Fruit fly (Drosophila melanogaster) whole organism, prepupa: Measurements from ENCODE around the gene polybromo.

Experiments used
- CG10669 ChIP-seq: fragments of 200-800 bp; sonication (Bioruptor generic); optimal IDR thresholded peaks from 3 replicates; lab custom pipeline; 2018; ENCODE audit warnings: missing biosample characterization, mild to moderate bottlenecking, missing genetic modification characterization, moderate library complexity
- CG11294 ChIP-seq: fragments of 200-800 bp; sonication (Bioruptor generic); IDR thresholded peaks from 2 replicates; pipeline ENCODE4 v1.3.6; 2022; ENCODE audit warnings: missing biosample characterization, missing genetic modification characterization
- CG11902 ChIP-seq: fragments of 200-800 bp; sonication (Bioruptor generic); optimal IDR thresholded peaks from 3 replicates; lab custom pipeline; 2016; ENCODE audit warnings: missing biosample characterization, missing genetic modification characterization
- CG15336 ChIP-seq: fragments of 200-800 bp; sonication (Bioruptor generic); IDR thresholded peaks from 2 replicates; pipeline ENCODE4 v1.3.6; 2022; ENCODE audit warnings: missing biosample characterization, missing genetic modification characterization
- CG16779 ChIP-seq: fragments of 200-800 bp; sonication (Bioruptor generic); optimal IDR thresholded peaks from 3 replicates; lab custom pipeline; 2017; ENCODE audit warnings: missing biosample characterization, mild to moderate bottlenecking, missing genetic modification characterization
- CG31627 ChIP-seq: fragments of 200-800 bp; sonication (Bioruptor generic); optimal IDR thresholded peaks from 3 replicates; lab custom pipeline; 2016; ENCODE audit warnings: missing biosample characterization, missing genetic modification characterization
- CG32006 ChIP-seq: fragments of 200-800 bp; sonication (Bioruptor generic); optimal IDR thresholded peaks from 3 replicates; lab custom pipeline; 2017; ENCODE audit warnings: missing biosample characterization, mild to moderate bottlenecking, missing genetic modification characterization
- CG34406 ChIP-seq: fragments of 200-800 bp; sonication (Bioruptor generic); optimal IDR thresholded peaks from 3 replicates; lab custom pipeline; 2016; ENCODE audit warnings: missing biosample characterization, missing genetic modification characterization
- CG3919 ChIP-seq: fragments of 200-800 bp; sonication (Bioruptor generic); optimal IDR thresholded peaks from 3 replicates; lab custom pipeline; 2016; ENCODE audit warnings: missing biosample characterization, missing genetic modification characterization
- CG4318 ChIP-seq: fragments of 200-800 bp; sonication (Bioruptor generic); optimal IDR thresholded peaks from 3 replicates; lab custom pipeline; 2017; ENCODE audit warnings: missing biosample characterization, mild to moderate bottlenecking, missing genetic modification characterization
- CG6276 ChIP-seq: fragments of 200-800 bp; sonication (Bioruptor generic); optimal IDR thresholded peaks from 2 replicates; lab custom pipeline; 2017; ENCODE audit warnings: missing biosample characterization, mild to moderate bottlenecking, missing genetic modification characterization
- CG6792 ChIP-seq: fragments of 200-800 bp; sonication (Bioruptor generic); optimal IDR thresholded peaks from 3 replicates; lab custom pipeline; 2016; ENCODE audit warnings: missing biosample characterization, missing genetic modification characterization
- CG6854 ChIP-seq: fragments of 200-800 bp; sonication (Bioruptor generic); optimal IDR thresholded peaks from 2 replicates; lab custom pipeline; 2017; ENCODE audit warnings: missing biosample characterization, mild to moderate bottlenecking, missing genetic modification characterization
- CG7368 ChIP-seq: fragments of 200-800 bp; sonication (Bioruptor generic); optimal IDR thresholded peaks from 3 replicates; lab custom pipeline; 2016; ENCODE audit warnings: missing biosample characterization, missing genetic modification characterization
- CG8119 ChIP-seq: fragments of 200-800 bp; sonication (Bioruptor generic); IDR thresholded peaks from 3 replicates; pipeline ENCODE4 v1.3.6; 2022; ENCODE audit warnings: missing biosample characterization, missing genetic modification characterization
- CG9139 ChIP-seq: fragments of 200-800 bp; sonication (Bioruptor generic); optimal IDR thresholded peaks from 3 replicates; lab custom pipeline; 2017; ENCODE audit warnings: missing biosample characterization, mild to moderate bottlenecking, missing genetic modification characterization
- Eip75B ChIP-seq: fragments of 200-800 bp; sonication (Bioruptor generic); optimal IDR thresholded peaks from 3 replicates; lab custom pipeline; 2016; ENCODE audit warnings: missing biosample characterization, missing genetic modification characterization
- Eip78C ChIP-seq: fragments of 200-800 bp; sonication (Bioruptor generic); peaks from one replicate; lab custom pipeline; 2016; ENCODE audit warnings: missing biosample characterization, missing genetic modification characterization
- Eip93F ChIP-seq: fragments of 200-800 bp; sonication (Bioruptor generic); optimal IDR thresholded peaks from 2 replicates; lab custom pipeline; 2016; ENCODE audit warnings: missing biosample characterization, mild to moderate bottlenecking, missing genetic modification characterization
- Ets21C ChIP-seq: fragments of 200-800 bp; sonication (Bioruptor generic); optimal IDR thresholded peaks from 3 replicates; lab custom pipeline; 2016; ENCODE audit warnings: missing biosample characterization, missing genetic modification characterization
- Ets96B ChIP-seq: fragments of 200-800 bp; optimal IDR thresholded peaks from 2 replicates; lab custom pipeline; 2019; ENCODE audit warnings: missing biosample characterization, mild to moderate bottlenecking, missing genetic modification characterization, moderate library complexity
- Gug ChIP-seq: fragments of 200-800 bp; sonication (Bioruptor generic); IDR thresholded peaks from 2 replicates; pipeline ENCODE4 v1.3.6; 2022; ENCODE audit warnings: missing biosample characterization, missing genetic modification characterization
- Hr38 ChIP-seq: sonication (Bioruptor generic); optimal IDR thresholded peaks from 2 replicates; lab custom pipeline; 2016; ENCODE audit warnings: missing biosample characterization, missing genetic modification characterization
- Hr39 ChIP-seq: fragments of 200-800 bp; sonication (Bioruptor generic); optimal IDR thresholded peaks from 2 replicates; lab custom pipeline; 2016; ENCODE audit warnings: missing biosample characterization, missing genetic modification characterization
- Lpt ChIP-seq: fragments of 200-800 bp; sonication (Bioruptor generic); optimal IDR thresholded peaks from 3 replicates; lab custom pipeline; 2016; ENCODE audit warnings: missing biosample characterization, missing genetic modification characterization
- Met ChIP-seq: fragments of 200-800 bp; sonication (Bioruptor generic); optimal IDR thresholded peaks from 3 replicates; lab custom pipeline; 2016; ENCODE audit warnings: missing biosample characterization, missing genetic modification characterization
- OdsH ChIP-seq: fragments of 200-800 bp; sonication (Bioruptor generic); optimal IDR thresholded peaks from 3 replicates; lab custom pipeline; 2016; ENCODE audit warnings: missing biosample characterization, missing genetic modification characterization
- Smox ChIP-seq: fragments of 200-800 bp; sonication (Bioruptor generic); optimal IDR thresholded peaks from 3 replicates; lab custom pipeline; 2016; ENCODE audit warnings: missing biosample characterization, missing genetic modification characterization
- Sox102F ChIP-seq: fragments of 200-800 bp; sonication (Bioruptor generic); optimal IDR thresholded peaks from 2 replicates; lab custom pipeline; 2016; ENCODE audit warnings: missing biosample characterization, mild to moderate bottlenecking, missing genetic modification characterization
- Sox15 ChIP-seq: fragments of 200-800 bp; sonication (Bioruptor generic); optimal IDR thresholded peaks from 3 replicates; lab custom pipeline; 2016; ENCODE audit warnings: missing biosample characterization, missing genetic modification characterization
- cyc ChIP-seq: fragments of 200-800 bp; sonication (Bioruptor generic); optimal IDR thresholded peaks from 3 replicates; lab custom pipeline; 2016; ENCODE audit warnings: missing biosample characterization, missing genetic modification characterization
- dac ChIP-seq: fragments of 200-800 bp; sonication (Bioruptor generic); optimal IDR thresholded peaks from 2 replicates; lab custom pipeline; 2017; ENCODE audit warnings: missing biosample characterization, mild to moderate bottlenecking, missing genetic modification characterization
- eg ChIP-seq: fragments of 200-800 bp; sonication (Bioruptor generic); IDR thresholded peaks from 3 replicates; pipeline ENCODE4 v1.3.6; 2022; ENCODE audit warnings: missing biosample characterization, missing genetic modification characterization
- fd85E ChIP-seq: fragments of 200-800 bp; sonication (Bioruptor generic); optimal IDR thresholded peaks from 3 replicates; lab custom pipeline; 2016; ENCODE audit warnings: missing biosample characterization, missing genetic modification characterization
- fkh ChIP-seq: fragments of 200-800 bp; sonication (Bioruptor generic); optimal IDR thresholded peaks from 3 replicates; lab custom pipeline; 2017; ENCODE audit warnings: missing biosample characterization, mild to moderate bottlenecking, missing genetic modification characterization, moderate library complexity
- lz ChIP-seq: fragments of 200-800 bp; sonication (Bioruptor generic); optimal IDR thresholded peaks from 3 replicates; lab custom pipeline; 2016; ENCODE audit warnings: missing biosample characterization, missing genetic modification characterization
- net ChIP-seq: fragments of 200-800 bp; sonication (Bioruptor generic); optimal IDR thresholded peaks from 3 replicates; lab custom pipeline; 2016; ENCODE audit warnings: missing biosample characterization, missing genetic modification characterization
- spab ChIP-seq: fragments of 200-800 bp; sonication (Bioruptor generic); optimal IDR thresholded peaks from 2 replicates; lab custom pipeline; 2017; ENCODE audit warnings: missing biosample characterization, mild to moderate bottlenecking, missing genetic modification characterization, missing genetic modification reagents
- svp ChIP-seq: fragments of 200-800 bp; sonication (Bioruptor generic); peaks from one replicate; lab custom pipeline; 2016; ENCODE audit warnings: missing biosample characterization, missing genetic modification characterization
- topi ChIP-seq: fragments of 200-800 bp; sonication (Bioruptor generic); optimal IDR thresholded peaks from 3 replicates; lab custom pipeline; 2016; ENCODE audit warnings: missing biosample characterization, missing genetic modification characterization
- vri ChIP-seq: fragments of 200-800 bp; sonication (Bioruptor generic); optimal IDR thresholded peaks from 3 replicates; lab custom pipeline; 2016; ENCODE audit warnings: missing biosample characterization, mild to moderate bottlenecking, missing genetic modification characterization

Gene polybromo

dm6 chr3R:24777101-24777500 is 28.0 kb downstream of the polybromo start (continued):
- TF ChIP-seq Sox15 (GFP tag; lab: Kevin White, UChicago) (no peak), CG7368 (no peak), CG34406 (no peak), fkh (no peak), CG3919 (no peak), CG11902 (GFP tag; lab: Kevin White, UChicago) (no peak), CG10669 (GFP tag; lab: Kevin White, UChicago) (no peak), topi (GFP tag; lab: Kevin White, UChicago) (no peak), CG31627 (no peak), Hr38 (no peak), lz (GFP tag; lab: Kevin White, UChicago) (no peak), Met (GFP tag; lab: Kevin White, UChicago) (no peak)

DNA sequence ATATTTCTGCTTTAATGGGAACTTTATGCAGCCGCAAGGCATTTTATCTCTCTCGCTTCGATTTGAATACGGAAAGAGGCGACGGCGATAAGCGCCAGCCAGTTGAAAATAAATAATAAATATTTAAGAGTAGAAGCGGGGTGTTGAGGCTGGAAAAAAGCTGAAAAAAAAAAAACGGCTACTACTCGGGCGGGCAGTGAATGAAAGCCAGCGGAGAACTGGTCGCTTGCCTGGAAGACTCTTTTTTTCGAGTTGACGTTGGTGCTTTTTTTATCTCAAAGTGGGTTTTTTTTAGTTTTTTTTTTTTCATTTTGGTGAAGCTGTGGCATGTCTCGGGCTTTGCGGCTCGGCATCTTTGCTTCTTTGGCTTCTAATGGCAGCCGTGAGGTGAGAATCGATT is 31.6 kb downstream of the polybromo start:
- peak; percentile 11; the same call in 1 of the 2 replicates for TF ChIP-seq CG15336 (GFP tag; lab: Robert Waterston, UW)
- no peak for TF ChIP-seq Ets21C
- no peak for TF ChIP-seq Sox15 (GFP tag; lab: Kevin White, UChicago)
- peak; percentile 69 for TF ChIP-seq Eip78C
- no peak for TF ChIP-seq Eip93F (GFP tag; lab: Kevin White, UChicago)
- TF ChIP-seq Ets96B (tag; lab: Kevin White, UChicago) = no peak
- TF ChIP-seq CG6854 (GFP tag; lab: Kevin White, UChicago) = no peak
- no peak for TF ChIP-seq CG7368
- no peak for TF ChIP-seq vri (GFP tag; lab: Kevin White, UChicago)
- no peak for TF ChIP-seq cyc (GFP tag; lab: Kevin White, UChicago)
- TF ChIP-seq CG4318 = no peak
- TF ChIP-seq fd85E (GFP tag; lab: Kevin White, UChicago) = no peak
- TF ChIP-seq CG34406 = no peak
- peak; percentile 3 for TF ChIP-seq svp (GFP tag; lab: Kevin White, UChicago)
- no peak for TF ChIP-seq CG3919
- TF ChIP-seq OdsH (GFP tag; lab: Kevin White, UChicago) = no peak
- TF ChIP-seq CG8119 (GFP tag; lab: Robert Waterston, UW) = peak; percentile 63; the same call in 2 of the 3 replicates
- TF ChIP-seq eg (GFP tag; lab: Robert Waterston, UW) = peak; percentile 64
- TF ChIP-seq Smox (GFP tag; lab: Kevin White, UChicago) = no peak
- TF ChIP-seq CG6276 (GFP tag; lab: Kevin White, UChicago) = peak; percentile 36
- TF ChIP-seq dac = no peak
- TF ChIP-seq Lpt (GFP tag; lab: Kevin White, UChicago) = no peak
- no peak for TF ChIP-seq Sox102F (GFP tag; lab: Kevin White, UChicago)
- TF ChIP-seq net = peak; percentile 41
- no peak for TF ChIP-seq CG11902 (GFP tag; lab: Kevin White, UChicago)
- no peak for TF ChIP-seq Hr39 (GFP tag; lab: Kevin White, UChicago)
- TF ChIP-seq spab (GFP tag; lab: Kevin White, UChicago) = no peak
- no peak for TF ChIP-seq Gug
- TF ChIP-seq CG9139 = no peak
- peak; percentile 54 for TF ChIP-seq CG32006
- no peak for TF ChIP-seq Eip75B (GFP tag; lab: Kevin White, UChicago)
- no peak for TF ChIP-seq CG11294 (GFP tag; lab: Robert Waterston, UW)
- TF ChIP-seq CG16779 (tag; lab: Kevin White, UChicago) = no peak

DNA sequence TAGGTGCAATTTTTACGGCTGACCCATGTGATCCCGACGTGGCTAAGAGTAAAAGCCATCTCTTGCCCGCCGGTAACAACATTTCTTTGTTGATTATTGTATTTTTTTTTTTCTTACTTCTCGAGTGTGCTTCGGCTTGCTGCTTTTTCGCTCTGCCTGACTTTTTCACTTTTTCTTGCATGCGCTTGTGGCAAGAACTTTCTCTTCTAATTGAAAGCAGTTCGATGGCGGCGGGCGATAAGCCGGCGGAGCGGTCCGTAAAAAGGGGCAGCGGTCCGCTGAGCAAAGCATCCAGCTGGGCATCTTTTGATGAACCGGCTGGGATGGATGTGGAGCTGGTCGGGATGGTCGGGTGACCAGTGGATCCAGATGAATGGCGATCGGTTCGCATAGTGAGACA is 32.0 kb downstream of the polybromo start:
- TF ChIP-seq Smox (GFP tag; lab: Kevin White, UChicago) = no peak
- TF ChIP-seq svp (GFP tag; lab: Kevin White, UChicago) = peak; percentile 60
- no peak for TF ChIP-seq CG6792 (GFP tag; lab: Kevin White, UChicago)
- TF ChIP-seq CG32006 = no peak
- TF ChIP-seq CG10669 (GFP tag; lab: Kevin White, UChicago) = no peak
- no peak for TF ChIP-seq CG9139
- TF ChIP-seq, all 60 proteins: peak for 1
